Worm (Caenorhabditis elegans): ENCODE results near the gene usp-46.
A peak's percentile ranks its signal among the peaks of the same experiment; 100 is the strongest.

usp-46 gene

DNA sequence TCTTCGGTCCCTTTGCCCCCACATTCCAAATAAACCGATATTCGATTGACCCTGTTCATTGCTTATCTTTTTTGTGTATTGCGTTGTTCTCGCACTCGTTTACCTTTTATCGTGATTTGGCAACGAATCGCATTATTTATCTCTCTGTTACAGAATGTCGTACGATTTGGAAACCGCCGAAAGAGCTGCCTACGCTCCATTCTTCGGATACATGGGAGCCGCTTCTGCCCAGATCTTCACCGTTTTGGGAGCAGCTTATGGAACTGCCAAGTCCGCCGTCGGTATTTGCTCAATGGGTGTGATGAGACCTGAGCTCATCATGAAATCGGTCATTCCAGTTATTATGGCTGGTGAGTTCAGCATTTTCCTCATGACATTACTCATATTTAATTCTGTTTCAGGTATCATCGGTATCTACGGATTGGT is 5.6 kb downstream of the usp-46 start, which contains the start of gene vha-2:
TSS of gene vha-2 (plus strand) at position 154 of the 426 bp plus-strand sequence.
- no peak for TF ChIP-seq ama-1 (optimal IDR thresholded peaks at IDR 0.05)
- peak; percentile 1 for TF ChIP-seq nhr-129 (tag; optimal IDR thresholded peaks at IDR 0.05)
- peak; percentile 22 for TF ChIP-seq lin-11 (tag; optimal IDR thresholded peaks at IDR 0.05)
- TF ChIP-seq fos-1 (tag; optimal IDR thresholded peaks at IDR 0.05): peak; percentile 29
- no peak for TF ChIP-seq nhr-10 (tag; optimal IDR thresholded peaks at IDR 0.05)
- peak; percentile 15 for TF ChIP-seq sma-3 (GFP tag; optimal IDR thresholded peaks at IDR 0.05)

ce11 chrIII:9782483-9783081 is 6.2 kb downstream of the usp-46 start, which contains the start of gene R10E11.6:
Gene R10E11.6 (plus strand): TSS chrIII:9783006.
- TF ChIP-seq blmp-1 (tag; optimal IDR thresholded peaks at IDR 0.05; ENCODE audit: insufficient read depth): no peak
- no peak for TF ChIP-seq egl-27 (tag; optimal IDR thresholded peaks at IDR 0.05)
- TF ChIP-seq peb-1 (tag; optimal IDR thresholded peaks at IDR 0.05): no peak

DNA sequence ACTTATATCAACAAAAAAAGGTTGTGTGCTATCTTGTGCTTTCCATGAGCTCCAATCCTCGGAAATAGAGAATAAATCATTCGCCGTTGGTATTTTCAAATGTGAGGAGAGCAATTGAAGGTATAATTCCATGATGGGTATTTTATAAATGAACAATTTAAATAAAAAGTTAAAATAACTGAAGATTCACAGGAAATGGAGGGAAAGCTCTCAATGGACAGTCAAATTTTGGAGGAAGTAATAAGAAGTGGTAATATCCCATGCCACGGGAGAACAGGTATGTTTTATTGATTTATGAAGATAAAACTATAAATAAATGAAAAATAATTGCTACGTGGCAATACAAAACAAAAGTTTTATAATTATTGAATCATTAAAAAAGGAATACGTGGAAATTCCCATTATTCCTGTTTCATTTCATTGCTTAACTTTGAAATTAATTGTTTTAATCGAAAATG is 6.7 kb downstream of the usp-46 start:
- TF ChIP-seq unc-55 (GFP tag; optimal IDR thresholded peaks at IDR 0.05): no peak
- TF ChIP-seq nhr-10 (tag; optimal IDR thresholded peaks at IDR 0.05): no peak
- TF ChIP-seq lin-13 (GFP tag; optimal IDR thresholded peaks at IDR 0.05): peak; percentile 57
- peak; percentile 44 for TF ChIP-seq nhr-25 (tag; optimal IDR thresholded peaks at IDR 0.05)
- no peak for TF ChIP-seq lin-39 (tag; optimal IDR thresholded peaks at IDR 0.05)
- TF ChIP-seq R02D3.7 (tag; optimal IDR thresholded peaks at IDR 0.05): no peak
- TF ChIP-seq unc-62 (GFP tag; optimal IDR thresholded peaks at IDR 0.05): no peak
- TF ChIP-seq nhr-23 (tag; optimal IDR thresholded peaks at IDR 0.05): no peak
- no peak for TF ChIP-seq alr-1 (tag; optimal IDR thresholded peaks at IDR 0.05)
- no peak for TF ChIP-seq fos-1 (tag; optimal IDR thresholded peaks at IDR 0.05)
- no peak for TF ChIP-seq ztf-1 (GFP tag; conservative IDR thresholded peaks at IDR 0.05)
- TF ChIP-seq gmeb-1 (tag; optimal IDR thresholded peaks at IDR 0.05): peak; percentile 44
- TF ChIP-seq crh-2 (tag; optimal IDR thresholded peaks at IDR 0.05): peak; percentile 45
- TF ChIP-seq unc-39 (tag; optimal IDR thresholded peaks at IDR 0.05): no peak
- TF ChIP-seq nhr-21 (tag; optimal IDR thresholded peaks at IDR 0.05): peak; percentile 47
- TF ChIP-seq sma-9 (GFP tag; optimal IDR thresholded peaks at IDR 0.05): peak; percentile 27
- no peak for TF ChIP-seq sma-9 (tag; optimal IDR thresholded peaks at IDR 0.05)
- no peak for TF ChIP-seq blmp-1 (tag; optimal IDR thresholded peaks at IDR 0.05; ENCODE audit: insufficient read depth)
- no peak for TF ChIP-seq snpc-4 (tag; optimal IDR thresholded peaks at IDR 0.05)
- TF ChIP-seq egl-27 (tag; optimal IDR thresholded peaks at IDR 0.05): no peak
- no peak for TF ChIP-seq lin-11 (tag; optimal IDR thresholded peaks at IDR 0.05)
- peak; percentile 25 for TF ChIP-seq sma-3 (GFP tag; optimal IDR thresholded peaks at IDR 0.05)
- peak in 1 of 2 experiments; percentile 45 for TF ChIP-seq lsy-2 (tag; optimal IDR thresholded peaks at IDR 0.05)

ce11 chrIII:9786776-9787175 is 10.4 kb downstream of the usp-46 start:
- TF ChIP-seq fos-1 (tag; optimal IDR thresholded peaks at IDR 0.05): peak; percentile 95
- peak; percentile 84 for TF ChIP-seq crh-2 (tag; optimal IDR thresholded peaks at IDR 0.05)
- TF ChIP-seq ztf-11 (tag; optimal IDR thresholded peaks at IDR 0.05): no peak

- TF ChIP-seq nhr-6 (tag; optimal IDR thresholded peaks at IDR 0.05): no peak
These were observed 12.7 kb downstream of the usp-46 start for ce11 chrIII:9789083-9789482.

ce11 chrIII:9789607-9790073 is 13.2 kb downstream of the usp-46 start, which contains the start of gene R10E11.5:
Gene R10E11.5 (minus strand): TSS chrIII:9789657.
- TF ChIP-seq lin-13 (GFP tag; optimal IDR thresholded peaks at IDR 0.05) (no peak), skn-1 (tag; optimal IDR thresholded peaks at IDR 0.05) (no peak), Y55F3AM.14 (GFP tag; optimal IDR thresholded peaks at IDR 0.05) (no peak), nhr-21 (tag; optimal IDR thresholded peaks at IDR 0.05) (no peak), ceh-82 (tag; optimal IDR thresholded peaks at IDR 0.05) (no peak), zag-1 (tag; optimal IDR thresholded peaks at IDR 0.05) (no peak), sma-9 (GFP tag; optimal IDR thresholded peaks at IDR 0.05) (no peak), sma-9 (tag; optimal IDR thresholded peaks at IDR 0.05) (no peak), mdl-1 (tag; optimal IDR thresholded peaks at IDR 0.05) (no peak), sma-3 (GFP tag; optimal IDR thresholded peaks at IDR 0.05) (no peak), unc-39 (tag; optimal IDR thresholded peaks at IDR 0.05) (no peak), mbf-1 (tag; optimal IDR thresholded peaks at IDR 0.05) (no peak), ceh-16 (tag; optimal IDR thresholded peaks at IDR 0.05) (no peak), sem-4 (tag; optimal IDR thresholded peaks at IDR 0.05) (no peak), nhr-23 (tag; optimal IDR thresholded peaks at IDR 0.05) (no peak), ztf-11 (tag; optimal IDR thresholded peaks at IDR 0.05) (no peak), unc-62 (GFP tag; optimal IDR thresholded peaks at IDR 0.05) (no peak), nhr-12 (tag; optimal IDR thresholded peaks at IDR 0.05) (no peak), snpc-4 (tag; optimal IDR thresholded peaks at IDR 0.05) (no peak), ama-1 (optimal IDR thresholded peaks at IDR 0.05) (no peak), blmp-1 (tag; optimal IDR thresholded peaks at IDR 0.05; ENCODE audit: insufficient read depth) (no peak)

Measured in whole organism, L2 larva.